Fruit fly (Drosophila melanogaster): ENCODE data around the gene CycJ.

DNA sequence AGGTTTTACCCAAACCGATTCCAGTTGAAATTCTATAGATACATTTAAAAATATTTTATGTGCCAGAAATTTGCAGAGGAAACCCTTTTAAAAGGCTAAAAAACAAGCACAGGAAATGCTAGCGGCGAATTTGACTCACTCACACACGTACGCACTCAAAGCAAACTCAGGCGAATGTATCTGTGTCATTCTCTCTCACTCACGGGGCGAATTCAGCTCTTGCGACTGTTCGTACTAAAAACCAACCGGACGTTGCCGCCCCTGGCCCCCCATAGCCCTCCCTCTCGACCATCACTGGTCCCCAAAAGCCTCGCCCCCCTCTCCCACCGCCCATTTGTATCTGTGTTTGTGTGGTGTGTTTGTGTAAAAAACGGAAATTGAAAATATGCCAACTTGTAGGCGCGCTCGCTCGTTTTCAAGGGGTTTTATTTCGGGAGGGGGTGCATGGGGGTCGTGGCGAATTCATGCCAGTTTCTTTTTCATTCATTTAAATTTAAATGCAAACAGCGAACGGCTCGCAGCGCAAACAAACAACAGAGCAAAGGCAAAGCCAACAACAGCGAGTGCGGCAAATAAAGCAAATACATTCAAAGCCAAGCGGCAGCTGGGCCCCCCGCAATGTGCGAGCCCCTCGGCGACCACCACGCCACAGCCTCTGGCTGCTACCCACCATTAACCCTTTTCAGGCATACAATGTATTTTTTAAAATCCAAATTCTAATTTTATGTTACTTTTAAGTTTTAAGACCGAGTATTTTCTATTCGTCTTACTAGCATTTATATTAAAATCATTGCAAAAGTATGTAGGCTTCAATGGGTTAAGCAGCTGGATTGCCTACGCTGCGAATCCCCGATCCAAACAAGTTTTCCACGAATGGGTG, 47.8 kb upstream of the CycJ start:
- TF ChIP-seq h (optimal IDR thresholded peaks at IDR 0.05) (no peak), insv (optimal IDR thresholded peaks at IDR 0.05) (no peak), psq (optimal IDR thresholded peaks at IDR 0.05) (no peak)
